Worm (Caenorhabditis elegans) whole organism, L1 larva: Measurements from ENCODE around the gene hlh-3.

ENCODE experiments used
- C04F5.9 ChIP-seq: sonication (generic microtip); optimal IDR thresholded peaks from 2 replicates; lab custom pipeline; 2016; ENCODE audit warnings: missing genetic modification characterization, missing compliant biosample characterization
- Y116A8C.19 ChIP-seq: sonication (generic microtip); optimal IDR thresholded peaks from 2 replicates; lab custom pipeline; 2016; ENCODE audit warnings: missing compliant biosample characterization, missing genetic modification characterization, borderline replicate concordance
- aha-1 ChIP-seq: fragments of 150-350 bp; optimal IDR thresholded peaks from 2 replicates; lab custom pipeline; 2014; ENCODE audit warnings: missing biosample characterization, missing genetic modification characterization
- alr-1 ChIP-seq: fragments of 200-800 bp; sonication (Bioruptor generic); optimal IDR thresholded peaks from 2 replicates; lab custom pipeline; 2018; ENCODE audit warnings: borderline replicate concordance, mild to moderate bottlenecking, missing genetic modification characterization, missing compliant biosample characterization
- aly-2 ChIP-seq: fragments of 150-350 bp; optimal IDR thresholded peaks from 2 replicates; lab custom pipeline; 2014; ENCODE audit warnings: missing biosample characterization, missing genetic modification characterization
- ama-1 ChIP-seq: fragments of 150-350 bp; optimal IDR thresholded peaks from 2 replicates; lab custom pipeline; 2014
- blmp-1 ChIP-seq: fragments of 150-350 bp; optimal IDR thresholded peaks from 2 replicates; lab custom pipeline; 2014; ENCODE audit warnings: missing biosample characterization, missing genetic modification characterization
- ceh-63 ChIP-seq: fragments of 200-800 bp; sonication (Bioruptor generic); optimal IDR thresholded peaks from 2 replicates; lab custom pipeline; 2018; ENCODE audit warnings: mild to moderate bottlenecking, missing genetic modification characterization, missing compliant biosample characterization
- ceh-88 ChIP-seq: fragments of 200-800 bp; sonication (Bioruptor generic); IDR thresholded peaks from 2 replicates; pipeline ENCODE4 v1.3.6; 2022; ENCODE audit warnings: missing genetic modification characterization, missing compliant biosample characterization
- ces-1 ChIP-seq: fragments of 150-350 bp; optimal IDR thresholded peaks from 2 replicates; lab custom pipeline; 2014; ENCODE audit warnings: missing biosample characterization, missing genetic modification reagents, missing genetic modification characterization
- dsc-1 ChIP-seq: sonication (generic microtip); optimal IDR thresholded peaks from 2 replicates; lab custom pipeline; 2016; ENCODE audit warnings: mild to moderate bottlenecking, missing genetic modification characterization, missing compliant biosample characterization
- efl-1 ChIP-seq, 4 experiments: fragments of 150-350 bp; optimal IDR thresholded peaks in 3 of 4; peaks in 1 of 4; 1 replicate in 1 of 4; 2 replicates in 3 of 4; lab custom pipeline; 2014; ENCODE audit warnings: missing biosample characterization in 2 of 4, missing genetic modification characterization in 2 of 4, missing genetic modification reagents in 2 of 4
- egl-13 ChIP-seq: sonication (generic microtip); optimal IDR thresholded peaks from 2 replicates; lab custom pipeline; 2016; ENCODE audit warnings: missing genotype, missing genetic modification reagents, missing genetic modification characterization, missing compliant biosample characterization
- elt-3 ChIP-seq, 6 experiments: fragments of 150-350 bp in 1 of 6; sonication (generic microtip); optimal IDR thresholded peaks; 2 replicates each; lab custom pipeline; 2017 to 2018; ENCODE audit warnings: missing biosample characterization in 6 of 6, missing genetic modification characterization in 6 of 6, inconsistent platforms in 1 of 6
- ets-5 ChIP-seq: fragments of 200-800 bp; sonication (Bioruptor generic); IDR thresholded peaks from 2 replicates; pipeline ENCODE4 v1.3.6; 2022; ENCODE audit warnings: missing genetic modification characterization, missing compliant biosample characterization
- fkh-4 ChIP-seq: sonication (generic microtip); optimal IDR thresholded peaks from 2 replicates; lab custom pipeline; 2016; ENCODE audit warnings: missing compliant biosample characterization, missing genetic modification characterization, borderline replicate concordance
- fkh-8 ChIP-seq: sonication (generic microtip); optimal IDR thresholded peaks from 2 replicates; lab custom pipeline; 2016; ENCODE audit warnings: mild to moderate bottlenecking, missing genetic modification characterization, missing compliant biosample characterization
- fos-1 ChIP-seq: fragments of 150-350 bp; optimal IDR thresholded peaks from 2 replicates; lab custom pipeline; 2014; ENCODE audit warnings: missing biosample characterization, missing genetic modification characterization
- grh-1 ChIP-seq: fragments of 200-800 bp; sonication (Bioruptor generic); IDR thresholded peaks from 2 replicates; pipeline ENCODE4 v1.3.6; 2022; ENCODE audit warnings: missing genetic modification reagents, missing genetic modification characterization, missing compliant biosample characterization
- hlh-4 ChIP-seq: sonication (generic microtip); optimal IDR thresholded peaks from 2 replicates; lab custom pipeline; 2016; ENCODE audit warnings: mild to moderate bottlenecking, missing genetic modification characterization, missing compliant biosample characterization
- irx-1 ChIP-seq: sonication (generic microtip); optimal IDR thresholded peaks from 2 replicates; lab custom pipeline; 2016; ENCODE audit warnings: missing genetic modification characterization, missing compliant biosample characterization
- isw-1 ChIP-seq: fragments of 200-800 bp; sonication (Bioruptor generic); IDR thresholded peaks from 2 replicates; pipeline ENCODE4 v1.3.6; 2022; ENCODE audit warnings: missing genetic modification characterization, missing compliant biosample characterization
- lin-13 ChIP-seq: fragments of 150-350 bp; optimal IDR thresholded peaks from 2 replicates; lab custom pipeline; 2014; ENCODE audit warnings: missing biosample characterization, missing genetic modification reagents, missing genetic modification characterization
- lin-39 ChIP-seq: fragments of 150-350 bp; optimal IDR thresholded peaks from 2 replicates; lab custom pipeline; 2014; ENCODE audit warnings: missing biosample characterization, missing genetic modification reagents, missing genetic modification characterization
- lsy-2 ChIP-seq, 2 experiments: fragments of 150-350 bp; optimal IDR thresholded peaks; 2 replicates each; lab custom pipeline; 2014; ENCODE audit warnings: missing biosample characterization in 2 of 2, missing genetic modification characterization in 2 of 2
- mdl-1 ChIP-seq, 2 experiments: fragments of 150-350 bp; optimal IDR thresholded peaks; 2 replicates each; lab custom pipeline; 2014 to 2017; ENCODE audit warnings: missing biosample characterization in 2 of 2, missing genetic modification characterization in 2 of 2, inconsistent platforms in 1 of 2
- mef-2 ChIP-seq: fragments of 150-350 bp; optimal IDR thresholded peaks from 2 replicates; lab custom pipeline; 2014; ENCODE audit warnings: missing biosample characterization, missing genetic modification characterization
- nhr-11 ChIP-seq: fragments of 150-350 bp; optimal IDR thresholded peaks from 2 replicates; lab custom pipeline; 2014; ENCODE audit warnings: missing biosample characterization, missing genetic modification characterization
- nhr-12 ChIP-seq: sonication (generic microtip); optimal IDR thresholded peaks from 2 replicates; lab custom pipeline; 2017; ENCODE audit warnings: missing biosample characterization, missing genetic modification characterization
- nhr-237 ChIP-seq: fragments of 150-350 bp; optimal IDR thresholded peaks from 2 replicates; lab custom pipeline; 2014; ENCODE audit warnings: missing biosample characterization, missing genetic modification characterization
- nhr-47 ChIP-seq: sonication (generic microtip); optimal IDR thresholded peaks from 2 replicates; lab custom pipeline; 2016; ENCODE audit warnings: mild to moderate bottlenecking, missing genetic modification characterization, moderate library complexity, missing compliant biosample characterization
- nhr-71 ChIP-seq: sonication (generic microtip); optimal IDR thresholded peaks from 2 replicates; lab custom pipeline; 2016; ENCODE audit warnings: mild to moderate bottlenecking, missing genetic modification characterization, moderate library complexity, missing compliant biosample characterization
- nhr-76 ChIP-seq: sonication (generic microtip); optimal IDR thresholded peaks from 2 replicates; lab custom pipeline; 2017; ENCODE audit warnings: missing biosample characterization, missing genetic modification characterization
- nhr-77 ChIP-seq: fragments of 150-350 bp; optimal IDR thresholded peaks from 2 replicates; lab custom pipeline; 2014; ENCODE audit warnings: missing biosample characterization, missing genetic modification characterization
- nhr-85 ChIP-seq: sonication (generic microtip); peaks from one replicate; lab custom pipeline; 2016; ENCODE audit warnings: missing genetic modification characterization, inconsistent platforms, missing compliant biosample characterization
- pag-3 ChIP-seq: sonication (generic microtip); optimal IDR thresholded peaks from 2 replicates; lab custom pipeline; 2017; ENCODE audit warnings: missing genetic modification characterization, mild to moderate bottlenecking, missing compliant biosample characterization, antibody characterized with exemption, borderline replicate concordance; ENCODE audit not compliant: insufficient read depth
- skn-1 ChIP-seq: fragments of 150-350 bp; optimal IDR thresholded peaks from 2 replicates; lab custom pipeline; 2014; ENCODE audit warnings: missing biosample characterization, missing genetic modification characterization
- sptf-1 ChIP-seq: fragments of 150-350 bp; optimal IDR thresholded peaks from 2 replicates; lab custom pipeline; 2014; ENCODE audit warnings: missing biosample characterization, missing genetic modification characterization
- sup-37 ChIP-seq: fragments of 200-800 bp; sonication (Bioruptor generic); optimal IDR thresholded peaks from 2 replicates; lab custom pipeline; 2018; ENCODE audit warnings: mild to moderate bottlenecking, missing genetic modification characterization, missing compliant biosample characterization
- tlp-1 ChIP-seq: fragments of 150-350 bp; optimal IDR thresholded peaks from 2 replicates; lab custom pipeline; 2014; ENCODE audit warnings: missing biosample characterization, missing genetic modification characterization
- unc-130 ChIP-seq: fragments of 150-350 bp; optimal IDR thresholded peaks from 2 replicates; lab custom pipeline; 2017; ENCODE audit warnings: missing biosample characterization, missing genetic modification characterization, inconsistent platforms
- unc-30 ChIP-seq: sonication (generic microtip); optimal IDR thresholded peaks from 2 replicates; lab custom pipeline; 2017; ENCODE audit warnings: missing biosample characterization, missing genetic modification characterization
- unc-62 ChIP-seq: fragments of 150-350 bp; optimal IDR thresholded peaks from 2 replicates; lab custom pipeline; 2014; ENCODE audit warnings: missing biosample characterization, missing genetic modification reagents, missing genetic modification characterization
- vab-15 ChIP-seq: sonication (generic microtip); optimal IDR thresholded peaks from 2 replicates; lab custom pipeline; 2017; ENCODE audit warnings: missing genotype, mild to moderate bottlenecking, missing genetic modification characterization, missing compliant biosample characterization
- xbp-1 ChIP-seq: sonication (generic microtip); optimal IDR thresholded peaks from 2 replicates; lab custom pipeline; 2016; ENCODE audit warnings: missing genetic modification characterization, missing compliant biosample characterization
- zag-1 ChIP-seq: fragments of 150-350 bp; optimal IDR thresholded peaks from 2 replicates; lab custom pipeline; 2014; ENCODE audit warnings: missing biosample characterization, missing genetic modification characterization
- zip-4 ChIP-seq: fragments of 200-800 bp; sonication (Bioruptor generic); optimal IDR thresholded peaks from 2 replicates; lab custom pipeline; 2018; ENCODE audit warnings: mild to moderate bottlenecking, missing genetic modification characterization, moderate library complexity, missing compliant biosample characterization
- ztf-11 ChIP-seq, 2 experiments: sonication (generic microtip); optimal IDR thresholded peaks; 2 replicates each; lab custom pipeline; 2016 to 2017; ENCODE audit warnings: missing genetic modification characterization in 2 of 2, missing biosample characterization in 1 of 2, missing compliant biosample characterization in 1 of 2
- ztf-4 ChIP-seq: fragments of 150-350 bp; optimal IDR thresholded peaks from 2 replicates; lab custom pipeline; 2014; ENCODE audit warnings: missing biosample characterization, missing genetic modification characterization

Gene hlh-3

DNA sequence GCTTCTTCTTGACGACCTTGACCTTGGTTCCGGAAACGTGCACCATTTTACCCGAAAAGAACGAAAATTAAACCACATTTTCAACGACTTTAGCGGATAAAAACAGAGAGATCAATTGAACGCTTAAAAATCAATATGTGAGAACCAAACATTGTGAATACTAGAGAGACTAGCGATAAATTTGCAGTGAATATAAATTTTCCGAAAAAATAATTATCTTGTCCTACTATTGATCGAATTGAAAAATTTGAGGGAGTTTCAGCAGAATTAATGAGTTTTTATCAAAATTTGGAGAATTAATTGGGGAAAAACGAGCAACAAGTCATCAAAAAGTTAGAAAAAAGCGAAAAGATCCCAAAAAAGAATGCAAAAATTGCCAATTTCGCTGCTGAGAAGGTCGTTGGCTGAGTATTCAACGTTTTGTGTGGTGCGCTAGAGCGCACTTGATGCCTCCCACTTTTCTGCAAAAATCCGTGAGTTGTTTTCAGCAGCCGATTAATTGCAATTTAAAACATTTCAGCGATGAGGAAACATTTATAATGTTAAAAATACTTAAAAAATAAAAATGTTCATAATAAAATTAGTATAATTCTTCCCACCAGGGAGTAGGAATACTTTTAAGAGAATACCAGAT lies 29.3 kb upstream of the hlh-3 start, which contains the start of gene rpl-32 (continued):
- TF ChIP-seq nhr-47: peak; percentile 74
- peak; percentile 78 to 92 for TF ChIP-seq lsy-2 (tag; optimal IDR thresholded peaks at IDR 0.05; lab: Kevin White, UChicago)
- peak; percentile 14 for TF ChIP-seq nhr-237 (tag; lab: Kevin White, UChicago)
- no peak for TF ChIP-seq egl-13 (tag; lab: Kevin White, UChicago)
- peak; percentile 69 for TF ChIP-seq isw-1 (GFP tag; lab: Robert Waterston, UW)
- TF ChIP-seq elt-3 (tag; optimal IDR thresholded peaks at IDR 0.05; lab: Kevin White, UChicago): peak in 3 of 6 experiments; percentile 0 to 89 (median 55)
- TF ChIP-seq blmp-1 (tag; lab: Kevin White, UChicago): peak; percentile 78
- peak in 1 of 2 experiments; percentile 39 for TF ChIP-seq ztf-11 (tag; optimal IDR thresholded peaks at IDR 0.05; lab: Kevin White, UChicago)
- no peak for TF ChIP-seq tlp-1 (tag; lab: Kevin White, UChicago)
- TF ChIP-seq skn-1 (tag; lab: Kevin White, UChicago): peak; percentile 89
- peak; percentile 82 for TF ChIP-seq nhr-71 (tag; lab: Kevin White, UChicago)
- TF ChIP-seq ceh-88: peak; percentile 29; the same call in 1 of the 2 replicates
- no peak for TF ChIP-seq aly-2 (tag; lab: Kevin White, UChicago)
- peak; percentile 78 for TF ChIP-seq xbp-1 (tag; lab: Kevin White, UChicago)
- no peak for TF ChIP-seq ceh-63 (GFP tag; lab: Kevin White, UChicago)
- TF ChIP-seq fkh-4: peak; percentile 12
- TF ChIP-seq lin-39 (tag; lab: Kevin White, UChicago): peak; percentile 53
- peak; percentile 20 for TF ChIP-seq mef-2 (tag; lab: Kevin White, UChicago)
- no peak for TF ChIP-seq unc-30
- no peak for TF ChIP-seq sptf-1 (tag; lab: Kevin White, UChicago)
- TF ChIP-seq fkh-8 (tag; lab: Kevin White, UChicago): peak; percentile 81
- TF ChIP-seq zip-4 (GFP tag; lab: Kevin White, UChicago): no peak
- peak; percentile 74 to 80 for TF ChIP-seq efl-1 (optimal IDR thresholded peaks at IDR 0.05; lab: Kevin White, UChicago)
- peak; percentile 74 to 97 for TF ChIP-seq efl-1 (GFP tag; optimal IDR thresholded peaks at IDR 0.05 in 1 of 2; lab: Kevin White, UChicago)
- TF ChIP-seq ets-5 (GFP tag; lab: Robert Waterston, UW): no peak
- TF ChIP-seq grh-1 (GFP tag; lab: Robert Waterston, UW): no peak
- peak; percentile 88 for TF ChIP-seq nhr-85
- peak; percentile 58 for TF ChIP-seq fos-1 (tag; lab: Kevin White, UChicago)
- peak; percentile 45 for TF ChIP-seq dsc-1 (tag; lab: Kevin White, UChicago)
- TF ChIP-seq aha-1 (tag; lab: Kevin White, UChicago): no peak
- TF ChIP-seq lin-13 (GFP tag; lab: Kevin White, UChicago): peak; percentile 56
- TF ChIP-seq nhr-12 (tag; lab: Kevin White, UChicago): no peak
- TF ChIP-seq ama-1 (lab: Kevin White, UChicago): peak; percentile 51
- no peak for TF ChIP-seq hlh-4 (tag; lab: Kevin White, UChicago)

DNA sequence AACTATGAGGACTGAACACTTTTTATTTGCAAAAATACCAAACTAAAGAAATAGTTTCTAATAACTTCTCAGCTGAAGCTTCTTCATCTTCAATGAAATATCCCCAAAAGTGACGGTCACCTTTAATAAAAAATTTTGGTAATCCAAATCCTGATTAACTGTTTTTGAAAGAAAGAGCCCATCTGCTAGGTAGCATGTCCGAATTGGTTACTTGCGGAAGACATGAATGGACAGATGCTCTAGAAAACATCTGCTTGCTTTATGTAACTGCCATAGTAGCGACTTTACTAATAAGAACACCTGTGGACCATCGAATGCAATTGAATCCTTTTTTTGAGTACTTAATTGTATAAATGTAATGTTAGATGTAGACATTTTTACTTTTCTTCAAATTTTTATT lies 27.4 kb upstream of the hlh-3 start:
- TF ChIP-seq fkh-4 (no peak), lsy-2 (tag; optimal IDR thresholded peaks at IDR 0.05; lab: Kevin White, UChicago) (peak; percentile 3 to 7), mdl-1 (tag; optimal IDR thresholded peaks at IDR 0.05; lab: Kevin White, UChicago) (no peak), Y116A8C.19 (no peak), ceh-88 (no peak), zag-1 (tag; lab: Kevin White, UChicago) (no peak), ces-1 (GFP tag; lab: Kevin White, UChicago) (no peak), unc-62 (GFP tag; lab: Kevin White, UChicago) (no peak), irx-1 (no peak)

DNA sequence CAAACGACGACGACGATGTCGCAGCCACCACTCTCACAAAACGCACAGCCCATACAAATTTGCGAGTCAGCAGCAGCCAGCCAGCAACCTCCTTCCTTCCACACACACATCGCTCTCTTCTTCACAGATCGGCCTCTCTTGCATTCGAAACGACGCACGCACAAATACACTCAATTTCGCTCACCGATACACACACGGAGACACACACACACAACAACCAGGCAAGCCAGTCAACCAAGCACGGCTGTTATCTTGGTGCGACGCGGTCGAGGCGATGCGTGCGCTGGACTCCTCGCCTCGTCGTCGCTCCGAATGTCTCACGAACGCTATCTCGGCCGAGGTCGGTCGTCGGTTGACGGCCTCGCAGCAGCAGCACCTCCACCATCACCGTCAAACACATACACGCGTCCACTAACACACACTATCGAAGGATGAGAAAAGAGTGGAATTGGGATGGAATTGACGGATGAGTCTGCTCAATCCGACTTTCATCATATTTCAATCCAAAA lies 26.0 kb upstream of the hlh-3 start:
- TF ChIP-seq ztf-4 (tag; lab: Kevin White, UChicago): peak; percentile 80
- TF ChIP-seq fkh-8 (tag; lab: Kevin White, UChicago): peak; percentile 93
- TF ChIP-seq ets-5 (GFP tag; lab: Robert Waterston, UW): no peak
- TF ChIP-seq unc-130 (tag; lab: Kevin White, UChicago): peak; percentile 83
- peak; percentile 91 for TF ChIP-seq nhr-76 (tag; lab: Kevin White, UChicago)
- TF ChIP-seq vab-15 (tag; lab: Kevin White, UChicago): no peak
- TF ChIP-seq C04F5.9 (tag; lab: Kevin White, UChicago): peak; percentile 39
- no peak for TF ChIP-seq sup-37 (GFP tag; lab: Kevin White, UChicago)
- TF ChIP-seq nhr-11 (tag; lab: Kevin White, UChicago): no peak
- peak; percentile 67 for TF ChIP-seq blmp-1 (tag; lab: Kevin White, UChicago)
- no peak for TF ChIP-seq ama-1 (lab: Kevin White, UChicago)
- TF ChIP-seq pag-3 (tag; lab: Kevin White, UChicago): no peak
- peak; percentile 90 for TF ChIP-seq nhr-77 (tag; lab: Kevin White, UChicago)
- peak in 5 of 6 experiments; percentile 39 to 83 (median 59) for TF ChIP-seq elt-3 (tag; optimal IDR thresholded peaks at IDR 0.05; lab: Kevin White, UChicago)
- no peak for TF ChIP-seq alr-1
- peak; percentile 31 for TF ChIP-seq irx-1
